Worm (Caenorhabditis elegans) whole organism, young adult: ENCODE measurements around the gene dohh-1.

Source experiments
- B0035.1 ChIP-seq: sonication (generic microtip); optimal IDR thresholded peaks from 2 replicates; lab custom pipeline; 2016; ENCODE audit warnings: missing genetic modification characterization, mild to moderate bottlenecking, missing compliant biosample characterization, missing genotype, missing genetic modification reagents
- B0336.3 ChIP-seq: fragments of 200-800 bp; sonication (Bioruptor generic); IDR thresholded peaks from 2 replicates; pipeline ENCODE4 v1.3.6; 2022; ENCODE audit warnings: missing genetic modification characterization, missing compliant biosample characterization
- C06A6.2 ChIP-seq: fragments of 200-800 bp; sonication (Bioruptor generic); conservative IDR thresholded peaks from 2 replicates; pipeline ENCODE4 v1.3.6; 2022; ENCODE audit warnings: missing genetic modification characterization, missing compliant biosample characterization
- F10E7.11 ChIP-seq: sonication (generic microtip); optimal IDR thresholded peaks from 2 replicates; lab custom pipeline; 2017; ENCODE audit warnings: mild to moderate bottlenecking, missing genetic modification characterization, moderate library complexity, missing compliant biosample characterization
- F37B4.10 ChIP-seq: fragments of 200-800 bp; sonication (Bioruptor generic); IDR thresholded peaks from 2 replicates; pipeline ENCODE4 v1.3.6; 2022; ENCODE audit warnings: missing genetic modification characterization, missing compliant biosample characterization
- F52B5.7 ChIP-seq: sonication (generic microtip); optimal IDR thresholded peaks from 2 replicates; lab custom pipeline; 2016; ENCODE audit warnings: mild to moderate bottlenecking, missing genetic modification characterization, missing compliant biosample characterization
- F57A8.1 ChIP-seq: fragments of 200-800 bp; sonication (Bioruptor generic); optimal IDR thresholded peaks from 2 replicates; lab custom pipeline; 2018; ENCODE audit warnings: mild to moderate bottlenecking, missing genetic modification characterization, moderate library complexity, missing compliant biosample characterization
- T26A5.8 ChIP-seq: sonication (generic microtip); optimal IDR thresholded peaks from 2 replicates; lab custom pipeline; 2016; ENCODE audit warnings: missing genetic modification characterization, missing compliant biosample characterization
- Y53F4B.3 ChIP-seq: fragments of 200-800 bp; sonication (Bioruptor generic); IDR thresholded peaks from 2 replicates; pipeline ENCODE4 v1.3.6; 2022; ENCODE audit warnings: missing genetic modification reagents, missing genetic modification characterization, missing compliant biosample characterization
- Y53G8AR.9 ChIP-seq: fragments of 200-800 bp; sonication (Bioruptor generic); conservative IDR thresholded peaks from 2 replicates; pipeline ENCODE4 v1.3.6; 2022; ENCODE audit warnings: missing genetic modification reagents, missing genetic modification characterization, missing compliant biosample characterization
- aptf-2 ChIP-seq: fragments of 200-800 bp; sonication (Bioruptor generic); conservative IDR thresholded peaks from 2 replicates; pipeline ENCODE4 v1.3.6; 2022; ENCODE audit warnings: missing genetic modification reagents, missing genetic modification characterization, missing compliant biosample characterization
- atf-7 ChIP-seq: sonication (generic microtip); optimal IDR thresholded peaks from 2 replicates; lab custom pipeline; 2017; ENCODE audit warnings: mild to moderate bottlenecking, missing genetic modification characterization, missing compliant biosample characterization
- attf-3 ChIP-seq: fragments of 200-800 bp; sonication (Bioruptor generic); conservative IDR thresholded peaks from 2 replicates; pipeline ENCODE4 v1.3.6; 2022; ENCODE audit warnings: missing genetic modification reagents, missing genetic modification characterization, missing compliant biosample characterization
- ceh-100 ChIP-seq: fragments of 200-800 bp; sonication (Bioruptor generic); IDR thresholded peaks from 2 replicates; pipeline ENCODE4 v1.3.6; 2022; ENCODE audit warnings: missing genetic modification reagents, missing genetic modification characterization, missing compliant biosample characterization
- ceh-27 ChIP-seq: fragments of 200-800 bp; sonication (Bioruptor generic); optimal IDR thresholded peaks from 2 replicates; lab custom pipeline; 2018; ENCODE audit warnings: mild to moderate bottlenecking, missing genetic modification characterization, moderate library complexity, missing compliant biosample characterization
- die-1 ChIP-seq: sonication (generic microtip); optimal IDR thresholded peaks from 2 replicates; lab custom pipeline; 2016; ENCODE audit warnings: missing genotype, mild to moderate bottlenecking, missing genetic modification characterization, missing compliant biosample characterization
- dox-1 ChIP-seq: fragments of 200-800 bp; sonication (Bioruptor generic); IDR thresholded peaks from 2 replicates; pipeline ENCODE4 v1.3.6; 2022; ENCODE audit warnings: missing genetic modification reagents, missing genetic modification characterization, missing compliant biosample characterization
- dpff-1 ChIP-seq: sonication (generic microtip); optimal IDR thresholded peaks from 2 replicates; lab custom pipeline; 2017; ENCODE audit warnings: mild to moderate bottlenecking, missing genetic modification characterization, missing compliant biosample characterization
- efl-1 ChIP-seq: fragments of 150-350 bp; optimal IDR thresholded peaks from 2 replicates; lab custom pipeline; 2014; ENCODE audit warnings: missing biosample characterization, missing genetic modification reagents, missing genetic modification characterization
- egl-18 ChIP-seq: fragments of 200-800 bp; sonication (Bioruptor generic); IDR thresholded peaks from 2 replicates; pipeline ENCODE4 v1.3.6; 2022; ENCODE audit warnings: missing genetic modification reagents, missing genetic modification characterization, missing compliant biosample characterization
- egl-44 ChIP-seq: fragments of 200-800 bp; sonication (Bioruptor generic); IDR thresholded peaks from 2 replicates; pipeline ENCODE4 v1.3.6; 2022; ENCODE audit warnings: missing genetic modification reagents, missing genetic modification characterization, missing compliant biosample characterization
- gei-17 ChIP-seq: fragments of 200-800 bp; sonication (Bioruptor generic); optimal IDR thresholded peaks from 2 replicates; lab custom pipeline; 2018; ENCODE audit warnings: mild to moderate bottlenecking, missing genetic modification characterization, missing compliant biosample characterization
- hlh-26 ChIP-seq: fragments of 200-800 bp; sonication (Bioruptor generic); conservative IDR thresholded peaks from 2 replicates; pipeline ENCODE4 v1.3.6; 2022; ENCODE audit warnings: missing genetic modification reagents, missing genetic modification characterization, missing compliant biosample characterization
- hmg-20 ChIP-seq: fragments of 200-800 bp; sonication (Bioruptor generic); IDR thresholded peaks from 2 replicates; pipeline ENCODE4 v1.3.6; 2022; ENCODE audit warnings: missing genetic modification reagents, missing genetic modification characterization, missing compliant biosample characterization
- let-526 ChIP-seq: fragments of 200-800 bp; sonication (Bioruptor generic); IDR thresholded peaks from 2 replicates; pipeline ENCODE4 v1.3.6; 2022; ENCODE audit warnings: missing genetic modification reagents, missing genetic modification characterization, missing compliant biosample characterization
- lin-26 ChIP-seq: fragments of 200-800 bp; sonication (Bioruptor generic); IDR thresholded peaks from 2 replicates; pipeline ENCODE4 v1.3.6; 2022; ENCODE audit warnings: missing genetic modification reagents, missing genetic modification characterization, missing compliant biosample characterization
- lin-35 ChIP-seq, 3 experiments: fragments of 150-350 bp in 2 of 3; sonication (generic microtip) in 1 of 3; optimal IDR thresholded peaks; 2 replicates each; lab custom pipeline; 2014 to 2018; ENCODE audit warnings: missing biosample characterization in 3 of 3, missing genetic modification characterization in 3 of 3, missing genetic modification reagents in 3 of 3
- lin-40 ChIP-seq: sonication (generic microtip); optimal IDR thresholded peaks from 2 replicates; lab custom pipeline; 2016; ENCODE audit warnings: missing genetic modification characterization, mild to moderate bottlenecking, missing compliant biosample characterization, missing genotype, missing genetic modification reagents
- lin-54 ChIP-seq: fragments of 200-800 bp; sonication (Bioruptor generic); optimal IDR thresholded peaks from 2 replicates; lab custom pipeline; 2018; ENCODE audit warnings: mild to moderate bottlenecking, missing genetic modification characterization, missing compliant biosample characterization
- lir-1 ChIP-seq: fragments of 200-800 bp; sonication (Bioruptor generic); conservative IDR thresholded peaks from 2 replicates; pipeline ENCODE4 v1.3.6; 2022; ENCODE audit warnings: missing genetic modification reagents, missing genetic modification characterization, missing compliant biosample characterization
- madf-10 ChIP-seq: sonication (generic microtip); optimal IDR thresholded peaks from 2 replicates; lab custom pipeline; 2016; ENCODE audit warnings: mild to moderate bottlenecking, missing genetic modification characterization, missing compliant biosample characterization
- madf-3 ChIP-seq: fragments of 200-800 bp; sonication (Bioruptor generic); IDR thresholded peaks from 2 replicates; pipeline ENCODE4 v1.3.6; 2022; ENCODE audit warnings: missing genetic modification reagents, missing genetic modification characterization, missing compliant biosample characterization
- madf-6 ChIP-seq: fragments of 200-800 bp; sonication (Bioruptor generic); IDR thresholded peaks from 2 replicates; pipeline ENCODE4 v1.3.6; 2022; ENCODE audit warnings: missing genetic modification reagents, missing genetic modification characterization, missing compliant biosample characterization
- madf-8 ChIP-seq: fragments of 200-800 bp; sonication (Bioruptor generic); conservative IDR thresholded peaks from 2 replicates; pipeline ENCODE4 v1.3.6; 2022; ENCODE audit warnings: missing genetic modification reagents, missing genetic modification characterization, missing compliant biosample characterization
- mel-28 ChIP-seq: sonication (generic microtip); optimal IDR thresholded peaks from 2 replicates; lab custom pipeline; 2016; ENCODE audit warnings: borderline replicate concordance, mild to moderate bottlenecking, missing genetic modification characterization, missing compliant biosample characterization
- nfya-2 ChIP-seq: fragments of 200-800 bp; sonication (Bioruptor generic); IDR thresholded peaks from 2 replicates; pipeline ENCODE4 v1.3.6; 2022; ENCODE audit warnings: missing genetic modification reagents, missing genetic modification characterization, missing compliant biosample characterization
- nfyb-1 ChIP-seq: fragments of 200-800 bp; sonication (Bioruptor generic); IDR thresholded peaks from 2 replicates; pipeline ENCODE4 v1.3.6; 2022; ENCODE audit warnings: missing genetic modification reagents, missing genetic modification characterization, missing compliant biosample characterization
- nhr-27 ChIP-seq: fragments of 200-800 bp; sonication (Bioruptor generic); optimal IDR thresholded peaks from 2 replicates; lab custom pipeline; 2018; ENCODE audit warnings: mild to moderate bottlenecking, missing genetic modification characterization, moderate library complexity, missing compliant biosample characterization
- pbrm-1 ChIP-seq: fragments of 200-800 bp; sonication (Bioruptor generic); IDR thresholded peaks from 2 replicates; pipeline ENCODE4 v1.3.6; 2022; ENCODE audit warnings: missing genetic modification reagents, missing genetic modification characterization, missing compliant biosample characterization
- rec-8 ChIP-seq, 2 experiments: sonication (generic microtip); optimal IDR thresholded peaks; 2 replicates each; lab custom pipeline; 2016; ENCODE audit warnings: mild to moderate bottlenecking in 2 of 2, missing genetic modification characterization in 2 of 2, missing genetic modification reagents in 2 of 2, missing genotype in 2 of 2, missing biosample characterization in 1 of 2, missing compliant biosample characterization in 1 of 2, moderate library complexity in 1 of 2
- sdz-38 ChIP-seq: sonication (generic microtip); optimal IDR thresholded peaks from 2 replicates; lab custom pipeline; 2016; ENCODE audit warnings: missing genotype, missing genetic modification characterization, missing compliant biosample characterization
- sea-2 ChIP-seq: fragments of 200-800 bp; sonication (Bioruptor generic); IDR thresholded peaks from 2 replicates; pipeline ENCODE4 v1.3.6; 2022; ENCODE audit warnings: missing genetic modification characterization, missing compliant biosample characterization
- snpc-3.4 ChIP-seq: sonication (generic microtip); optimal IDR thresholded peaks from 2 replicates; lab custom pipeline; 2017; ENCODE audit warnings: missing genetic modification characterization, mild to moderate bottlenecking, missing compliant biosample characterization, antibody characterized with exemption, moderate library complexity, missing genotype, missing genetic modification reagents
- snpc-4 ChIP-seq, 5 experiments: fragments of 150-350 bp in 1 of 5; sonication (generic microtip) in 4 of 5; optimal IDR thresholded peaks; 2 replicates each; lab custom pipeline; 2014 to 2018; ENCODE audit warnings: missing genetic modification characterization in 5 of 5, missing biosample characterization in 3 of 5, antibody characterized with exemption in 2 of 5, mild to moderate bottlenecking in 2 of 5, missing compliant biosample characterization in 2 of 5, missing genotype in 2 of 5, moderate library complexity in 2 of 5, missing genetic modification reagents in 1 of 5
- unc-62 ChIP-seq: fragments of 150-350 bp; optimal IDR thresholded peaks from 2 replicates; lab custom pipeline; 2014; ENCODE audit warnings: missing biosample characterization, missing genetic modification reagents, missing genetic modification characterization
- xnd-1 ChIP-seq: sonication (generic microtip); optimal IDR thresholded peaks from 2 replicates; lab custom pipeline; 2016; ENCODE audit warnings: missing genotype, missing genetic modification reagents, missing genetic modification characterization, missing compliant biosample characterization
- zim-3 ChIP-seq: sonication (generic microtip); optimal IDR thresholded peaks from 2 replicates; lab custom pipeline; 2017; ENCODE audit warnings: mild to moderate bottlenecking, missing genetic modification characterization, moderate library complexity, missing compliant biosample characterization
- ztf-25 ChIP-seq: fragments of 200-800 bp; sonication (Bioruptor generic); IDR thresholded peaks from 2 replicates; pipeline ENCODE4 v1.3.6; 2022; ENCODE audit warnings: missing genetic modification reagents, missing genetic modification characterization, missing compliant biosample characterization

dohh-1 gene

DNA sequence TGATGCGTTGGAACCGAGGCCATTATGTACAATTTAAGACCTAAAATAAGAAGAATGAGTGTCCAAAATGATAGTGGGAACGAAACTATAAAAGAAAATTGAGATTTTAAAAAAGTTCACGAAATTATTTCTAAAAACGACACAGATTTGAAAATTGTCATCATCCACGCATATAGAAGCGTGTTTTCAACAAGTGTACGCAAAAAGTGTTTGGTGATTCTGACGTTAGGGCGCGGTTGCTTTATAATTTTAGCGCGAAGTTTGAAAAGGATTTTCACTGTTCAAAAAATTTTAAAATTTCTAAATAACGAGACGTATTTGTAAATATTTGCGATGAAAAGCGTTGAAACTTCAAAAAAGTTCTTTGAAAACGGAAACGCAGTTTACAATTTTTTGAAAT is 16.4 kb upstream of the dohh-1 start, which contains the start of gene cdc-48.1:
TSS of gene cdc-48.1 (minus strand) at position 40 of the 400 bp plus-strand sequence.
- TF ChIP-seq xnd-1 (tag; lab: Kevin White, UChicago) (peak; percentile 87), aptf-2 (GFP tag; lab: Robert Waterston, UW) (peak; percentile 90), B0336.3 (GFP tag; lab: Robert Waterston, UW) (peak; percentile 98), ceh-100 (GFP tag; lab: Robert Waterston, UW) (peak; percentile 94), F57A8.1 (GFP tag; lab: Kevin White, UChicago) (peak; percentile 84), die-1 (peak; percentile 89), mel-28 (peak; percentile 82), atf-7 (tag; lab: Kevin White, UChicago) (peak; percentile 99), egl-44 (GFP tag; lab: Robert Waterston, UW) (peak; percentile 98), ceh-27 (GFP tag; lab: Kevin White, UChicago) (peak; percentile 100), Y53F4B.3 (peak; percentile 94), madf-6 (GFP tag; lab: Robert Waterston, UW) (peak; percentile 99), dpff-1 (tag; lab: Kevin White, UChicago) (peak; percentile 11), madf-3 (GFP tag; lab: Robert Waterston, UW) (peak; percentile 98), sdz-38 (tag; lab: Kevin White, UChicago) (no peak), T26A5.8 (peak; percentile 56), lin-35 (GFP tag; optimal IDR thresholded peaks at IDR 0.05; lab: Kevin White, UChicago) (peak; percentile 98 to 100 (median 100)), F52B5.7 (peak; percentile 98), B0035.1 (peak; percentile 95), nhr-27 (peak; percentile 85), zim-3 (tag; lab: Kevin White, UChicago) (peak; percentile 96), lin-40 (tag; lab: Kevin White, UChicago) (peak; percentile 99), unc-62 (peak; percentile 98), madf-8 (GFP tag; lab: Robert Waterston, UW) (peak; percentile 94), madf-10 (tag; lab: Kevin White, UChicago) (peak; percentile 97), F10E7.11 (tag; lab: Kevin White, UChicago) (peak; percentile 87), rec-8 (tag; optimal IDR thresholded peaks at IDR 0.05; lab: Kevin White, UChicago) (peak; percentile 86 to 87), dox-1 (GFP tag; lab: Robert Waterston, UW) (peak; percentile 100), lin-26 (GFP tag; lab: Robert Waterston, UW) (peak; percentile 95), nfya-2 (GFP tag; lab: Robert Waterston, UW) (peak; percentile 94), pbrm-1 (GFP tag; lab: Robert Waterston, UW) (peak; percentile 100), lir-1 (GFP tag; lab: Robert Waterston, UW) (peak; percentile 99), snpc-4 (GFP tag; optimal IDR thresholded peaks at IDR 0.05; lab: Kevin White, UChicago) (peak; percentile 91), snpc-4 (tag; optimal IDR thresholded peaks at IDR 0.05; lab: Kevin White, UChicago) (peak; percentile 92 to 95 (median 93)), let-526 (GFP tag; lab: Robert Waterston, UW) (peak; percentile 98), lin-54 (GFP tag; lab: Kevin White, UChicago) (peak; percentile 100), snpc-3.4 (peak; percentile 99), C06A6.2 (GFP tag; lab: Robert Waterston, UW) (peak; percentile 98), Y53G8AR.9 (GFP tag; lab: Robert Waterston, UW) (peak; percentile 100), nfyb-1 (peak; percentile 99), gei-17 (GFP tag; lab: Kevin White, UChicago) (peak; percentile 91), F37B4.10 (GFP tag; lab: Robert Waterston, UW) (peak; percentile 98), egl-18 (GFP tag; lab: Robert Waterston, UW) (peak; percentile 99), efl-1 (peak; percentile 100), hmg-20 (peak; percentile 95), ztf-25 (peak; percentile 94), sea-2 (GFP tag; lab: Robert Waterston, UW) (peak; percentile 83; the same call in 1 of the 2 replicates), hlh-26 (no peak), attf-3 (GFP tag; lab: Robert Waterston, UW) (peak; percentile 94)
